Worm (Caenorhabditis elegans): Measurements from ENCODE around the gene drd-1.

- TF ChIP-seq elt-1 (tag; optimal IDR thresholded peaks at IDR 0.05): no peak
- TF ChIP-seq aly-2 (tag; optimal IDR thresholded peaks at IDR 0.05): no peak
- no peak for TF ChIP-seq lin-39 (tag; optimal IDR thresholded peaks at IDR 0.05)
- no peak for TF ChIP-seq mml-1 (tag; optimal IDR thresholded peaks at IDR 0.05)
- TF ChIP-seq R02D3.7 (tag; optimal IDR thresholded peaks at IDR 0.05): no peak
- no peak for TF ChIP-seq ceh-28 (tag; optimal IDR thresholded peaks at IDR 0.05)
- no peak for TF ChIP-seq nhr-11 (tag; optimal IDR thresholded peaks at IDR 0.05)
- TF ChIP-seq elt-3 (tag; optimal IDR thresholded peaks at IDR 0.05): no peak
- TF ChIP-seq egl-27 (tag; optimal IDR thresholded peaks at IDR 0.05): no peak
- TF ChIP-seq elt-2 (tag; optimal IDR thresholded peaks at IDR 0.05): no peak
- no peak for TF ChIP-seq pha-4 (tag; optimal IDR thresholded peaks at IDR 0.05)
- no peak for TF ChIP-seq snpc-4 (tag; optimal IDR thresholded peaks at IDR 0.05)
- TF ChIP-seq lsy-12 (tag; optimal IDR thresholded peaks at IDR 0.05): no peak
- no peak for TF ChIP-seq ceh-16 (tag; optimal IDR thresholded peaks at IDR 0.05)
These were observed 6.7 kb upstream of the drd-1 start, which contains the start of gene F49E12.12 for ce11 chrII:8381197-8381596.
